Worm (Caenorhabditis elegans): ENCODE results near the gene T04C12.8.

The T04C12.8 gene

ce11 chrV:11060239-11060984, 8.7 kb downstream of the T04C12.8 start, which contains the start of gene T04C12.11 (continued):
- TF ChIP-seq snu-23 (GFP tag; optimal IDR thresholded peaks at IDR 0.05) (peak; percentile 65), nhr-71 (tag; optimal IDR thresholded peaks at IDR 0.05) (peak; percentile 32), skn-1 (tag; optimal IDR thresholded peaks at IDR 0.05) (peak; percentile 10), dsc-1 (tag; optimal IDR thresholded peaks at IDR 0.05) (no peak), mdl-1 (tag; optimal IDR thresholded peaks at IDR 0.05) (peak in 1 of 2 experiments; percentile 43)

DNA sequence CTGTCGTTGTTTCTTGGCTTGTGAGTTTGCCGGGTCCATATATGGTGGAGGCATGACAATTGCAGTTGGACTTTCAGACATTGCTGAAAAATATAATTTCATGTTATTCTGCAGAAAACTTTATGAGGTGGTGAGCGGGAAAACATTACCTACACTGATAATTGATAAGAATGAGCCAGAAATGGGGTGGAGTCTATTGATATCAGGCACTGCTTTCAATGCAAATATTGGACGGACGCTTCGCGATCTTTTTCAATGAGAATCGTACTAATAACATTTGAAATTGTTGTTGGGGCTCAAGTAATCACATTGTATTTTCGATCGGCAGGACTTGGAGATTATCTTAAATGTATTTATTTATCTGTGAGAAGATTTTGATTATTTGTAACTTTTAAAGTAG, 10.0 kb downstream of the T04C12.8 start, which contains the start of gene T04C12.1:
TSS of gene T04C12.1 (minus strand) at position 90 of the 400 bp plus-strand sequence.
- TF ChIP-seq lsy-2 (tag; optimal IDR thresholded peaks at IDR 0.05) (no peak), nhr-71 (tag; optimal IDR thresholded peaks at IDR 0.05) (peak; percentile 19), nhr-12 (tag; optimal IDR thresholded peaks at IDR 0.05) (no peak), nhr-77 (tag; optimal IDR thresholded peaks at IDR 0.05) (no peak), nhr-20 (tag; optimal IDR thresholded peaks at IDR 0.05) (no peak), ama-1 (optimal IDR thresholded peaks at IDR 0.05) (peak; percentile 61), lir-3 (tag; optimal IDR thresholded peaks at IDR 0.05; ENCODE audit: poor library complexity) (no peak), nhr-11 (tag; optimal IDR thresholded peaks at IDR 0.05) (no peak), skn-1 (tag; optimal IDR thresholded peaks at IDR 0.05) (no peak), sptf-1 (tag; optimal IDR thresholded peaks at IDR 0.05) (no peak), tbx-2 (tag; optimal IDR thresholded peaks at IDR 0.05) (no peak), mab-9 (GFP tag; IDR thresholded peaks at IDR 0.05) (no peak), nhr-90 (tag; optimal IDR thresholded peaks at IDR 0.05; ENCODE audit: poor library complexity) (peak; percentile 13), unc-130 (tag; optimal IDR thresholded peaks at IDR 0.05) (no peak), nhr-85 (tag) (peak; percentile 13), C04F5.9 (tag; optimal IDR thresholded peaks at IDR 0.05) (no peak), snu-23 (GFP tag; optimal IDR thresholded peaks at IDR 0.05) (no peak), mdl-1 (tag; optimal IDR thresholded peaks at IDR 0.05) (no peak), F16B12.6 (tag; optimal IDR thresholded peaks at IDR 0.05) (no peak), efl-1 (optimal IDR thresholded peaks at IDR 0.05) (no peak), efl-1 (GFP tag; optimal IDR thresholded peaks at IDR 0.05 in 1 of 2) (no peak), vab-15 (tag; optimal IDR thresholded peaks at IDR 0.05) (no peak), elt-2 (tag; optimal IDR thresholded peaks at IDR 0.05) (peak; percentile 4), blmp-1 (tag; optimal IDR thresholded peaks at IDR 0.05) (no peak), zag-1 (tag; optimal IDR thresholded peaks at IDR 0.05) (no peak), nhr-19 (GFP tag; conservative IDR thresholded peaks at IDR 0.05) (0 out of 2 replicates have a peak, but pooled peaks have one; percentile 13), ceh-90 (tag; optimal IDR thresholded peaks at IDR 0.05) (no peak), pqm-1 (tag; optimal IDR thresholded peaks at IDR 0.05) (no peak), dsc-1 (tag; optimal IDR thresholded peaks at IDR 0.05) (no peak), snpc-4 (tag; optimal IDR thresholded peaks at IDR 0.05) (no peak), egl-27 (tag; optimal IDR thresholded peaks at IDR 0.05) (no peak), nhr-237 (tag; optimal IDR thresholded peaks at IDR 0.05) (no peak), unc-30 (tag; optimal IDR thresholded peaks at IDR 0.05) (no peak), nhr-47 (tag; optimal IDR thresholded peaks at IDR 0.05) (no peak), lin-15B (tag; optimal IDR thresholded peaks at IDR 0.05) (no peak), ztf-4 (tag; optimal IDR thresholded peaks at IDR 0.05) (no peak), C16A3.4 (tag; optimal IDR thresholded peaks at IDR 0.05) (no peak), aha-1 (tag; optimal IDR thresholded peaks at IDR 0.05) (no peak), fos-1 (tag; optimal IDR thresholded peaks at IDR 0.05) (no peak), hlh-17 (GFP tag; optimal IDR thresholded peaks at IDR 0.05; ENCODE audit: borderline replicate concordance) (no peak), tlp-1 (tag; optimal IDR thresholded peaks at IDR 0.05) (no peak), ceh-63 (GFP tag; optimal IDR thresholded peaks at IDR 0.05) (no peak), ces-1 (GFP tag; optimal IDR thresholded peaks at IDR 0.05) (no peak), ets-5 (GFP tag; IDR thresholded peaks at IDR 0.05) (no peak), fkh-8 (tag; optimal IDR thresholded peaks at IDR 0.05) (no peak), ceh-88 (GFP tag; IDR thresholded peaks at IDR 0.05) (no peak), unc-86 (tag; optimal IDR thresholded peaks at IDR 0.05) (no peak), pax-3 (tag; optimal IDR thresholded peaks at IDR 0.05) (no peak), unc-62 (GFP tag; optimal IDR thresholded peaks at IDR 0.05) (no peak)

All from whole organism, L1 larva.